Fruit fly (Drosophila melanogaster) whole organism, prepupa: Measurements from ENCODE around the gene Hex-t2.

Experiments
- Blimp-1 ChIP-seq: fragments of 200-800 bp; sonication (Bioruptor generic); optimal IDR thresholded peaks from 3 replicates; lab custom pipeline; 2017; ENCODE audit warnings: missing biosample characterization, missing genetic modification characterization, mild to moderate bottlenecking, moderate library complexity, missing genetic modification reagents
- CG10631 ChIP-seq: fragments of 200-800 bp; sonication (Bioruptor generic); optimal IDR thresholded peaks from 2 replicates; lab custom pipeline; 2016; ENCODE audit warnings: missing biosample characterization, missing genetic modification characterization
- CG10669 ChIP-seq: fragments of 200-800 bp; sonication (Bioruptor generic); optimal IDR thresholded peaks from 3 replicates; lab custom pipeline; 2018; ENCODE audit warnings: missing biosample characterization, mild to moderate bottlenecking, missing genetic modification characterization, moderate library complexity
- CG11294 ChIP-seq: fragments of 200-800 bp; sonication (Bioruptor generic); IDR thresholded peaks from 2 replicates; pipeline ENCODE4 v1.3.6; 2022; ENCODE audit warnings: missing biosample characterization, missing genetic modification characterization
- CG11762 ChIP-seq: fragments of 200-800 bp; sonication (Bioruptor generic); optimal IDR thresholded peaks from 3 replicates; lab custom pipeline; 2016; ENCODE audit warnings: missing biosample characterization, missing genetic modification characterization; ENCODE audit not compliant: insufficient read depth
- CG15336 ChIP-seq: fragments of 200-800 bp; sonication (Bioruptor generic); IDR thresholded peaks from 2 replicates; pipeline ENCODE4 v1.3.6; 2022; ENCODE audit warnings: missing biosample characterization, missing genetic modification characterization
- CG16779 ChIP-seq: fragments of 200-800 bp; sonication (Bioruptor generic); optimal IDR thresholded peaks from 3 replicates; lab custom pipeline; 2017; ENCODE audit warnings: missing biosample characterization, mild to moderate bottlenecking, missing genetic modification characterization
- CG3032 ChIP-seq: fragments of 200-800 bp; optimal IDR thresholded peaks from 2 replicates; lab custom pipeline; 2019; ENCODE audit warnings: missing biosample characterization, mild to moderate bottlenecking, missing genetic modification characterization, moderate library complexity
- CG31627 ChIP-seq: fragments of 200-800 bp; sonication (Bioruptor generic); optimal IDR thresholded peaks from 3 replicates; lab custom pipeline; 2016; ENCODE audit warnings: missing biosample characterization, missing genetic modification characterization
- CG32006 ChIP-seq: fragments of 200-800 bp; sonication (Bioruptor generic); optimal IDR thresholded peaks from 3 replicates; lab custom pipeline; 2017; ENCODE audit warnings: missing biosample characterization, mild to moderate bottlenecking, missing genetic modification characterization
- CG34406 ChIP-seq: fragments of 200-800 bp; sonication (Bioruptor generic); optimal IDR thresholded peaks from 3 replicates; lab custom pipeline; 2016; ENCODE audit warnings: missing biosample characterization, missing genetic modification characterization
- CG3919 ChIP-seq: fragments of 200-800 bp; sonication (Bioruptor generic); optimal IDR thresholded peaks from 3 replicates; lab custom pipeline; 2016; ENCODE audit warnings: missing biosample characterization, missing genetic modification characterization
- CG4318 ChIP-seq: fragments of 200-800 bp; sonication (Bioruptor generic); optimal IDR thresholded peaks from 3 replicates; lab custom pipeline; 2017; ENCODE audit warnings: missing biosample characterization, mild to moderate bottlenecking, missing genetic modification characterization
- CG6163 ChIP-seq: fragments of 200-800 bp; sonication (Bioruptor generic); IDR thresholded peaks from 3 replicates; pipeline ENCODE4 v1.3.6; 2022; ENCODE audit warnings: missing biosample characterization, missing genetic modification characterization
- CG6276 ChIP-seq: fragments of 200-800 bp; sonication (Bioruptor generic); optimal IDR thresholded peaks from 2 replicates; lab custom pipeline; 2017; ENCODE audit warnings: missing biosample characterization, mild to moderate bottlenecking, missing genetic modification characterization
- CG6792 ChIP-seq: fragments of 200-800 bp; sonication (Bioruptor generic); optimal IDR thresholded peaks from 3 replicates; lab custom pipeline; 2016; ENCODE audit warnings: missing biosample characterization, missing genetic modification characterization
- CG6808 ChIP-seq: fragments of 200-800 bp; sonication (Bioruptor generic); optimal IDR thresholded peaks from 3 replicates; lab custom pipeline; 2017; ENCODE audit warnings: missing biosample characterization, missing genetic modification characterization, mild to moderate bottlenecking, moderate library complexity, missing genetic modification reagents
- CG7368 ChIP-seq: fragments of 200-800 bp; sonication (Bioruptor generic); optimal IDR thresholded peaks from 3 replicates; lab custom pipeline; 2016; ENCODE audit warnings: missing biosample characterization, missing genetic modification characterization
- CG8119 ChIP-seq: fragments of 200-800 bp; sonication (Bioruptor generic); IDR thresholded peaks from 3 replicates; pipeline ENCODE4 v1.3.6; 2022; ENCODE audit warnings: missing biosample characterization, missing genetic modification characterization
- CG8319 ChIP-seq: fragments of 200-800 bp; sonication (Bioruptor generic); optimal IDR thresholded peaks from 3 replicates; lab custom pipeline; 2016; ENCODE audit warnings: missing biosample characterization, missing genetic modification characterization
- CG8632 ChIP-seq: fragments of 200-800 bp; sonication (Bioruptor generic); optimal IDR thresholded peaks from 3 replicates; lab custom pipeline; 2016; ENCODE audit warnings: missing biosample characterization, missing genetic modification characterization
- CG9139 ChIP-seq: fragments of 200-800 bp; sonication (Bioruptor generic); optimal IDR thresholded peaks from 3 replicates; lab custom pipeline; 2017; ENCODE audit warnings: missing biosample characterization, mild to moderate bottlenecking, missing genetic modification characterization
- Eip75B ChIP-seq: fragments of 200-800 bp; sonication (Bioruptor generic); optimal IDR thresholded peaks from 3 replicates; lab custom pipeline; 2016; ENCODE audit warnings: missing biosample characterization, missing genetic modification characterization
- Eip78C ChIP-seq: fragments of 200-800 bp; sonication (Bioruptor generic); peaks from one replicate; lab custom pipeline; 2016; ENCODE audit warnings: missing biosample characterization, missing genetic modification characterization
- Ets96B ChIP-seq: fragments of 200-800 bp; optimal IDR thresholded peaks from 2 replicates; lab custom pipeline; 2019; ENCODE audit warnings: missing biosample characterization, mild to moderate bottlenecking, missing genetic modification characterization, moderate library complexity
- Gug ChIP-seq: fragments of 200-800 bp; sonication (Bioruptor generic); IDR thresholded peaks from 2 replicates; pipeline ENCODE4 v1.3.6; 2022; ENCODE audit warnings: missing biosample characterization, missing genetic modification characterization
- Hr38 ChIP-seq: sonication (Bioruptor generic); optimal IDR thresholded peaks from 2 replicates; lab custom pipeline; 2016; ENCODE audit warnings: missing biosample characterization, missing genetic modification characterization
- Met ChIP-seq: fragments of 200-800 bp; sonication (Bioruptor generic); optimal IDR thresholded peaks from 3 replicates; lab custom pipeline; 2016; ENCODE audit warnings: missing biosample characterization, missing genetic modification characterization
- OdsH ChIP-seq: fragments of 200-800 bp; sonication (Bioruptor generic); optimal IDR thresholded peaks from 3 replicates; lab custom pipeline; 2016; ENCODE audit warnings: missing biosample characterization, missing genetic modification characterization
- Sox102F ChIP-seq: fragments of 200-800 bp; sonication (Bioruptor generic); optimal IDR thresholded peaks from 2 replicates; lab custom pipeline; 2016; ENCODE audit warnings: missing biosample characterization, mild to moderate bottlenecking, missing genetic modification characterization
- Sox14 ChIP-seq: fragments of 200-800 bp; sonication (Bioruptor generic); optimal IDR thresholded peaks from 3 replicates; lab custom pipeline; 2016; ENCODE audit warnings: missing biosample characterization, missing genetic modification characterization
- Sox15 ChIP-seq: fragments of 200-800 bp; sonication (Bioruptor generic); optimal IDR thresholded peaks from 3 replicates; lab custom pipeline; 2016; ENCODE audit warnings: missing biosample characterization, missing genetic modification characterization
- achi ChIP-seq: fragments of 200-800 bp; sonication (Bioruptor generic); optimal IDR thresholded peaks from 3 replicates; lab custom pipeline; 2016; ENCODE audit warnings: missing biosample characterization, missing genetic modification characterization
- acj6 ChIP-seq: fragments of 200-800 bp; sonication (Bioruptor generic); optimal IDR thresholded peaks from 3 replicates; lab custom pipeline; 2016; ENCODE audit warnings: missing biosample characterization, missing genetic modification characterization
- cyc ChIP-seq: fragments of 200-800 bp; sonication (Bioruptor generic); optimal IDR thresholded peaks from 3 replicates; lab custom pipeline; 2016; ENCODE audit warnings: missing biosample characterization, missing genetic modification characterization
- dac ChIP-seq: fragments of 200-800 bp; sonication (Bioruptor generic); optimal IDR thresholded peaks from 2 replicates; lab custom pipeline; 2017; ENCODE audit warnings: missing biosample characterization, mild to moderate bottlenecking, missing genetic modification characterization
- dsx ChIP-seq: fragments of 200-800 bp; optimal IDR thresholded peaks from 3 replicates; lab custom pipeline; 2019; ENCODE audit warnings: missing biosample characterization, mild to moderate bottlenecking, missing genetic modification characterization, moderate library complexity; ENCODE audit not compliant: poor library complexity, severe bottlenecking
- esn ChIP-seq: fragments of 200-800 bp; sonication (Bioruptor generic); optimal IDR thresholded peaks from 2 replicates; lab custom pipeline; 2016; ENCODE audit warnings: missing biosample characterization, mild to moderate bottlenecking, missing genetic modification characterization, moderate library complexity
- fkh ChIP-seq: fragments of 200-800 bp; sonication (Bioruptor generic); optimal IDR thresholded peaks from 3 replicates; lab custom pipeline; 2017; ENCODE audit warnings: missing biosample characterization, mild to moderate bottlenecking, missing genetic modification characterization, moderate library complexity
- lz ChIP-seq: fragments of 200-800 bp; sonication (Bioruptor generic); optimal IDR thresholded peaks from 3 replicates; lab custom pipeline; 2016; ENCODE audit warnings: missing biosample characterization, missing genetic modification characterization
- net ChIP-seq: fragments of 200-800 bp; sonication (Bioruptor generic); optimal IDR thresholded peaks from 3 replicates; lab custom pipeline; 2016; ENCODE audit warnings: missing biosample characterization, missing genetic modification characterization
- pdm3 ChIP-seq: fragments of 200-800 bp; sonication (Bioruptor generic); optimal IDR thresholded peaks from 3 replicates; lab custom pipeline; 2016; ENCODE audit warnings: missing biosample characterization, missing genetic modification characterization
- salr ChIP-seq, 2 experiments: fragments of 200-800 bp; sonication (Bioruptor generic); optimal IDR thresholded peaks; 3 replicates each; lab custom pipeline; 2016 to 2018; ENCODE audit warnings: missing biosample characterization in 2 of 2, missing genetic modification characterization in 2 of 2, mild to moderate bottlenecking in 1 of 2
- spab ChIP-seq: fragments of 200-800 bp; sonication (Bioruptor generic); optimal IDR thresholded peaks from 2 replicates; lab custom pipeline; 2017; ENCODE audit warnings: missing biosample characterization, mild to moderate bottlenecking, missing genetic modification characterization, missing genetic modification reagents
- ss ChIP-seq, 2 experiments: fragments of 200-800 bp; sonication (Bioruptor generic); optimal IDR thresholded peaks; 2 replicates in 1 of 2; 3 replicates in 1 of 2; lab custom pipeline; 2017 to 2018; ENCODE audit warnings: mild to moderate bottlenecking in 2 of 2, missing biosample characterization in 2 of 2, missing genetic modification characterization in 2 of 2, moderate library complexity in 1 of 2
- topi ChIP-seq: fragments of 200-800 bp; sonication (Bioruptor generic); optimal IDR thresholded peaks from 3 replicates; lab custom pipeline; 2016; ENCODE audit warnings: missing biosample characterization, missing genetic modification characterization
- vri ChIP-seq: fragments of 200-800 bp; sonication (Bioruptor generic); optimal IDR thresholded peaks from 3 replicates; lab custom pipeline; 2016; ENCODE audit warnings: missing biosample characterization, mild to moderate bottlenecking, missing genetic modification characterization

Hex-t2 gene

DNA sequence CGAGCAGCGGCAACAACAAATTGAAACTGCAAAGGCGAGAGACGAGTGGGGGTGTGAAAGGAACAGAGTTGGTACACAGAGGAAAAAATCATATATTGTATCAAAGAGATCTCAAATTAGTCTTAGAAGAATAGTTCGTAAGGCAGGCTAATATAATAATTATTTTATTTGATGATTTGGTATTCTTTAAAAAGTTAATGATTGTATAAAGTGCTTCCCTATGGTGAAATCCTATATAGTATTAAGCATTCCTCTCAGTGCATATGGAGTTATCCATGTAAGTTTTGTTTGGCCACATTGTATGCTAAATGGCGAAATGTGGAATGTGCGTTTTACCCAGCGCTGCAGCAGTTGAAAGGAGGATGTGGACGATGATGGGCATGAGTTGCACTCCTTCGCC is 33.2 kb downstream of the Hex-t2 start (continued):
- TF ChIP-seq CG10669 (GFP tag; lab: Kevin White, UChicago) (peak; percentile 15), cyc (GFP tag; lab: Kevin White, UChicago) (peak; percentile 41), CG8319 (GFP tag; lab: Kevin White, UChicago) (no peak), spab (GFP tag; lab: Kevin White, UChicago) (no peak), Hr38 (GFP tag; lab: Kevin White, UChicago) (no peak), ss (GFP tag; optimal IDR thresholded peaks at IDR 0.05; lab: Kevin White, UChicago) (peak in 1 of 2 experiments; percentile 3), Gug (peak; percentile 50), pdm3 (peak; percentile 36), CG15336 (GFP tag; lab: Robert Waterston, UW) (peak; percentile 48), CG10631 (GFP tag; lab: Kevin White, UChicago) (peak; percentile 33), Blimp-1 (GFP tag; lab: Kevin White, UChicago) (no peak), fkh (GFP tag; lab: Kevin White, UChicago) (no peak), CG3919 (GFP tag; lab: Kevin White, UChicago) (peak; percentile 43), Ets96B (tag; lab: Kevin White, UChicago) (peak; percentile 49), Sox14 (GFP tag; lab: Kevin White, UChicago) (peak; percentile 5), CG9139 (GFP tag; lab: Kevin White, UChicago) (no peak), topi (GFP tag; lab: Kevin White, UChicago) (peak; percentile 46), CG11294 (no peak), CG7368 (GFP tag; lab: Kevin White, UChicago) (no peak), Eip75B (GFP tag; lab: Kevin White, UChicago) (peak; percentile 40), Sox15 (GFP tag; lab: Kevin White, UChicago) (no peak), acj6 (GFP tag; lab: Kevin White, UChicago) (peak; percentile 35), CG31627 (peak; percentile 13), CG4318 (GFP tag; lab: Kevin White, UChicago) (no peak), CG11762 (peak; percentile 14)

dm6 chr3R:26484511-26484910 is 34.0 kb downstream of the Hex-t2 start:
- no peak for TF ChIP-seq dsx
- peak; percentile 30 for TF ChIP-seq lz (GFP tag; lab: Kevin White, UChicago)
- TF ChIP-seq CG6808: peak; percentile 13
- peak; percentile 39 for TF ChIP-seq acj6 (GFP tag; lab: Kevin White, UChicago)
- peak; percentile 48 for TF ChIP-seq CG8632 (GFP tag; lab: Kevin White, UChicago)
- TF ChIP-seq Met (GFP tag; lab: Kevin White, UChicago): peak; percentile 56
- no peak for TF ChIP-seq CG16779 (tag; lab: Kevin White, UChicago)
- peak; percentile 91 for TF ChIP-seq Eip78C (GFP tag; lab: Kevin White, UChicago)
- peak; percentile 50 for TF ChIP-seq achi
- TF ChIP-seq CG6163 (GFP tag; lab: Robert Waterston, UW): peak; percentile 37; the same call in 1 of the 3 replicates
- no peak for TF ChIP-seq CG11762
- peak; percentile 41 for TF ChIP-seq Sox102F
- peak; percentile 20 for TF ChIP-seq Eip75B (GFP tag; lab: Kevin White, UChicago)
- no peak for TF ChIP-seq fkh (GFP tag; lab: Kevin White, UChicago)
- peak; percentile 49 for TF ChIP-seq CG34406 (GFP tag; lab: Kevin White, UChicago)
- peak; percentile 8 for TF ChIP-seq CG6276 (GFP tag; lab: Kevin White, UChicago)
- TF ChIP-seq CG31627: peak; percentile 48
- peak; percentile 56 for TF ChIP-seq esn (GFP tag; lab: Kevin White, UChicago)
- peak; percentile 23 for TF ChIP-seq CG7368 (GFP tag; lab: Kevin White, UChicago)
- peak; percentile 34 for TF ChIP-seq Sox15 (GFP tag; lab: Kevin White, UChicago)
- peak; percentile 14 for TF ChIP-seq CG3032
- TF ChIP-seq net (GFP tag; lab: Kevin White, UChicago): peak; percentile 33
- peak; percentile 55 for TF ChIP-seq OdsH (GFP tag; lab: Kevin White, UChicago)
- TF ChIP-seq CG4318 (GFP tag; lab: Kevin White, UChicago): peak; percentile 14
- peak; percentile 17 for TF ChIP-seq dac (GFP tag; lab: Kevin White, UChicago)
- TF ChIP-seq Blimp-1 (GFP tag; lab: Kevin White, UChicago): no peak
- no peak for TF ChIP-seq vri (GFP tag; lab: Kevin White, UChicago)
- no peak for TF ChIP-seq spab (GFP tag; lab: Kevin White, UChicago)
- peak; percentile 50 for TF ChIP-seq CG32006 (GFP tag; lab: Kevin White, UChicago)
- no peak for TF ChIP-seq salr (GFP tag; optimal IDR thresholded peaks at IDR 0.05; lab: Kevin White, UChicago)
- TF ChIP-seq CG15336 (GFP tag; lab: Robert Waterston, UW): peak; percentile 28; the same call in 1 of the 2 replicates
- peak; percentile 40 for TF ChIP-seq topi (GFP tag; lab: Kevin White, UChicago)
- TF ChIP-seq cyc (GFP tag; lab: Kevin White, UChicago): peak; percentile 29
- TF ChIP-seq CG6792 (GFP tag; lab: Kevin White, UChicago): peak; percentile 21
- TF ChIP-seq CG8119: peak; percentile 34; the same call in 1 of the 3 replicates
- TF ChIP-seq CG3919 (GFP tag; lab: Kevin White, UChicago): peak; percentile 34
